Fruit fly (Drosophila melanogaster) whole organism, embryonic: ENCODE measurements around the gene CG7556.

ENCODE experiments used
- B-H1 ChIP-seq: fragments of 200-800 bp; sonication (Bioruptor generic); IDR thresholded peaks from 3 replicates; pipeline ENCODE4 v1.3.6; 2022; ENCODE audit warnings: missing biosample characterization, missing genetic modification characterization
- BEAF-32 ChIP-seq: fragments of 200-800 bp; sonication (Bioruptor generic); optimal IDR thresholded peaks from 3 replicates; lab custom pipeline; 2017; ENCODE audit warnings: missing biosample characterization, missing genetic modification characterization, mild to moderate bottlenecking, moderate library complexity, missing genetic modification reagents
- CG11093 ChIP-seq: fragments of 200-800 bp; sonication (Bioruptor generic); IDR thresholded peaks from 3 replicates; pipeline ENCODE4 v1.3.6; 2022; ENCODE audit warnings: missing biosample characterization, missing genetic modification characterization
- CG11723 ChIP-seq: fragments of 200-800 bp; sonication (Bioruptor generic); optimal IDR thresholded peaks from 2 replicates; lab custom pipeline; 2017; ENCODE audit warnings: missing biosample characterization, mild to moderate bottlenecking, missing genetic modification characterization
- CG12299 ChIP-seq: fragments of 200-800 bp; sonication (Bioruptor generic); optimal IDR thresholded peaks from 2 replicates; lab custom pipeline; 2018; ENCODE audit warnings: missing biosample characterization, mild to moderate bottlenecking, missing genetic modification characterization
- CG13624 ChIP-seq: fragments of 200-800 bp; sonication (Bioruptor generic); optimal IDR thresholded peaks from 2 replicates; lab custom pipeline; 2016; ENCODE audit warnings: missing biosample characterization, missing genetic modification characterization
- CG1602 ChIP-seq: fragments of 200-800 bp; sonication (Bioruptor generic); optimal IDR thresholded peaks from 3 replicates; lab custom pipeline; 2016; ENCODE audit warnings: missing biosample characterization, missing genetic modification characterization
- CG17328 ChIP-seq: fragments of 200-800 bp; sonication (Bioruptor generic); IDR thresholded peaks from 2 replicates; pipeline ENCODE4 v1.3.6; 2022; ENCODE audit warnings: missing biosample characterization, missing genetic modification characterization
- CG2712 ChIP-seq: fragments of 200-800 bp; optimal IDR thresholded peaks from 3 replicates; lab custom pipeline; 2019; ENCODE audit warnings: missing biosample characterization, mild to moderate bottlenecking, missing genetic modification characterization, moderate library complexity
- CG30431 ChIP-seq: fragments of 200-800 bp; sonication (Bioruptor generic); optimal IDR thresholded peaks from 2 replicates; lab custom pipeline; 2017; ENCODE audit warnings: missing biosample characterization, missing genetic modification characterization
- CG3281 ChIP-seq: fragments of 200-800 bp; sonication (Bioruptor generic); optimal IDR thresholded peaks from 3 replicates; lab custom pipeline; 2017; ENCODE audit warnings: missing biosample characterization, mild to moderate bottlenecking, missing genetic modification characterization
- CG34224 ChIP-seq: fragments of 200-800 bp; sonication (Bioruptor generic); IDR thresholded peaks from 3 replicates; pipeline ENCODE4 v1.3.6; 2022; ENCODE audit warnings: missing biosample characterization, missing genetic modification characterization; ENCODE audit not compliant: partially characterized antibody
- CG3726 ChIP-seq: fragments of 200-800 bp; sonication (Bioruptor generic); IDR thresholded peaks from 3 replicates; pipeline ENCODE4, ENCODE4 v1.3.6; 2022; ENCODE audit warnings: missing biosample characterization, missing genetic modification characterization
- CG3847 ChIP-seq: fragments of 200-800 bp; sonication (Bioruptor generic); IDR thresholded peaks from 2 replicates; pipeline ENCODE4 v1.3.6; 2022; ENCODE audit warnings: missing biosample characterization, missing genetic modification characterization
- CG4854 ChIP-seq: fragments of 200-800 bp; sonication (Bioruptor generic); optimal IDR thresholded peaks from 2 replicates; lab custom pipeline; 2016; ENCODE audit warnings: missing biosample characterization, missing genetic modification characterization, inconsistent platforms
- CG6254 ChIP-seq: fragments of 200-800 bp; sonication (Bioruptor generic); optimal IDR thresholded peaks from 3 replicates; lab custom pipeline; 2017; ENCODE audit warnings: mild to moderate bottlenecking, missing biosample characterization, missing genetic modification reagents, missing genetic modification characterization
- CG7271 ChIP-seq: fragments of 200-800 bp; sonication (Bioruptor generic); optimal IDR thresholded peaks from 2 replicates; lab custom pipeline; 2018; ENCODE audit warnings: missing biosample characterization, mild to moderate bottlenecking, missing genetic modification characterization, moderate library complexity
- Camta ChIP-seq: fragments of 200-800 bp; sonication (Bioruptor generic); optimal IDR thresholded peaks from 2 replicates; lab custom pipeline; 2016; ENCODE audit warnings: missing biosample characterization, missing genetic modification characterization
- CkIIα-i1 ChIP-seq: fragments of 200-800 bp; sonication (Bioruptor generic); IDR thresholded peaks from 2 replicates; pipeline ENCODE4 v1.3.6; 2022; ENCODE audit warnings: missing biosample characterization, missing genetic modification characterization
- CoRest ChIP-seq: fragments of 200-800 bp; sonication (Bioruptor generic); optimal IDR thresholded peaks from 3 replicates; lab custom pipeline; 2018; ENCODE audit warnings: missing biosample characterization, mild to moderate bottlenecking, missing genetic modification characterization, moderate library complexity
- Fer2 ChIP-seq: fragments of 200-800 bp; sonication (Bioruptor generic); optimal IDR thresholded peaks from 2 replicates; lab custom pipeline; 2018; ENCODE audit warnings: missing biosample characterization, mild to moderate bottlenecking, missing genetic modification characterization, moderate library complexity
- Fer3 ChIP-seq: fragments of 200-800 bp; sonication (Bioruptor generic); optimal IDR thresholded peaks from 2 replicates; lab custom pipeline; 2018; ENCODE audit warnings: missing biosample characterization, mild to moderate bottlenecking, missing genetic modification characterization, moderate library complexity
- Hey ChIP-seq: fragments of 200-800 bp; sonication (Bioruptor generic); optimal IDR thresholded peaks from 3 replicates; lab custom pipeline; 2018; ENCODE audit warnings: missing biosample characterization, mild to moderate bottlenecking, missing genetic modification characterization
- Hmr ChIP-seq: fragments of 200-800 bp; sonication (Bioruptor generic); optimal IDR thresholded peaks from 3 replicates; lab custom pipeline; 2017; ENCODE audit warnings: mild to moderate bottlenecking, missing biosample characterization, missing genetic modification reagents, missing genetic modification characterization
- Hsf ChIP-seq: fragments of 200-800 bp; sonication (Bioruptor generic); optimal IDR thresholded peaks from 3 replicates; lab custom pipeline; 2016; ENCODE audit warnings: missing biosample characterization, missing genetic modification characterization
- Lim3 ChIP-seq: fragments of 200-800 bp; sonication (Bioruptor generic); IDR thresholded peaks from 2 replicates; pipeline ENCODE4 v1.3.6; 2022; ENCODE audit warnings: missing biosample characterization, missing genetic modification characterization
- Mad ChIP-seq: fragments of 200-800 bp; sonication (Bioruptor generic); optimal IDR thresholded peaks from 2 replicates; lab custom pipeline; 2016; ENCODE audit warnings: missing biosample characterization, missing genetic modification characterization
- Med ChIP-seq: fragments of 200-800 bp; sonication (Bioruptor generic); peaks from one replicate; lab custom pipeline; 2016; ENCODE audit warnings: missing biosample characterization, missing genetic modification characterization, mild to moderate bottlenecking, inconsistent platforms, moderate library complexity
- Nf-YB ChIP-seq: fragments of 200-800 bp; sonication (Bioruptor generic); optimal IDR thresholded peaks from 3 replicates; lab custom pipeline; 2019; ENCODE audit warnings: missing biosample characterization, mild to moderate bottlenecking, missing genetic modification characterization, moderate library complexity
- Oaz ChIP-seq: fragments of 200-800 bp; sonication (Bioruptor generic); IDR thresholded peaks from 2 replicates; pipeline ENCODE4 v1.3.6; 2022; ENCODE audit warnings: missing biosample characterization, missing genetic modification characterization
- Tbp ChIP-seq: fragments of >200 bp; optimal IDR thresholded peaks from 2 replicates; lab custom pipeline; 2018; ENCODE audit warnings: missing biosample characterization, missing genetic modification characterization
- Usf ChIP-seq: fragments of 200-800 bp; sonication (Bioruptor generic); optimal IDR thresholded peaks from 2 replicates; lab custom pipeline; 2017; ENCODE audit warnings: missing genotype, missing biosample characterization, missing genetic modification characterization
- cato ChIP-seq: fragments of 200-800 bp; sonication (Bioruptor generic); optimal IDR thresholded peaks from 2 replicates; lab custom pipeline; 2016; ENCODE audit warnings: missing biosample characterization, missing genetic modification characterization, borderline replicate concordance
- disco-r ChIP-seq: fragments of 200-800 bp; sonication (Bioruptor generic); optimal IDR thresholded peaks from 2 replicates; lab custom pipeline; 2016; ENCODE audit warnings: missing biosample characterization, missing genetic modification characterization
- exex ChIP-seq: fragments of 200-800 bp; sonication (Bioruptor generic); optimal IDR thresholded peaks from 4 replicates; lab custom pipeline; 2018; ENCODE audit warnings: missing biosample characterization, mild to moderate bottlenecking, missing genetic modification characterization, moderate library complexity
- eyg ChIP-seq: fragments of 200-800 bp; sonication (Bioruptor generic); optimal IDR thresholded peaks from 3 replicates; lab custom pipeline; 2016; ENCODE audit warnings: missing biosample characterization, missing genetic modification characterization
- fu2 ChIP-seq: fragments of 200-800 bp; sonication (Bioruptor generic); optimal IDR thresholded peaks from 2 replicates; lab custom pipeline; 2016; ENCODE audit warnings: missing biosample characterization, missing genetic modification characterization
- gcm2 ChIP-seq: fragments of 200-800 bp; sonication (Bioruptor generic); optimal IDR thresholded peaks from 2 replicates; lab custom pipeline; 2016; ENCODE audit warnings: missing biosample characterization, missing genetic modification characterization
- insv ChIP-seq, 2 experiments: fragments of 200-800 bp; sonication (Bioruptor generic); optimal IDR thresholded peaks; 3 replicates each; lab custom pipeline; 2016 to 2018; ENCODE audit warnings: missing biosample characterization in 2 of 2, missing genetic modification characterization in 2 of 2
- knrl ChIP-seq: fragments of 200-800 bp; sonication (Bioruptor generic); IDR thresholded peaks from 3 replicates; pipeline ENCODE4 v1.3.6; 2022; ENCODE audit warnings: missing biosample characterization, missing genetic modification characterization; ENCODE audit not compliant: partially characterized antibody
- lmd ChIP-seq: fragments of 200-800 bp; sonication (Bioruptor generic); IDR thresholded peaks from 2 replicates; pipeline ENCODE4 v1.3.6; 2022; ENCODE audit warnings: missing biosample characterization, missing genetic modification characterization
- onecut ChIP-seq: fragments of 200-800 bp; sonication (Bioruptor generic); IDR thresholded peaks from 2 replicates; pipeline ENCODE4 v1.3.6; 2022; ENCODE audit warnings: missing biosample characterization, missing genetic modification characterization
- psq ChIP-seq: fragments of 200-800 bp; sonication (Bioruptor generic); optimal IDR thresholded peaks from 2 replicates; lab custom pipeline; 2017; ENCODE audit warnings: missing biosample characterization, missing genetic modification characterization
- repo ChIP-seq: fragments of 200-800 bp; sonication (Bioruptor generic); optimal IDR thresholded peaks from 2 replicates; lab custom pipeline; 2016; ENCODE audit warnings: missing biosample characterization, missing genetic modification characterization
- run ChIP-seq: fragments of 200-800 bp; sonication (Bioruptor generic); optimal IDR thresholded peaks from 3 replicates; lab custom pipeline; 2018; ENCODE audit warnings: missing biosample characterization, mild to moderate bottlenecking, missing genetic modification characterization
- schlank ChIP-seq: fragments of 200-800 bp; sonication (Bioruptor generic); optimal IDR thresholded peaks from 2 replicates; lab custom pipeline; 2018; ENCODE audit warnings: missing biosample characterization, mild to moderate bottlenecking, missing genetic modification characterization
- ssp ChIP-seq: fragments of 200-800 bp; sonication (Bioruptor generic); IDR thresholded peaks from 2 replicates; pipeline ENCODE4 v1.3.6; 2022; ENCODE audit warnings: missing biosample characterization, missing genetic modification characterization
- trem ChIP-seq: fragments of 200-800 bp; optimal IDR thresholded peaks from 3 replicates; lab custom pipeline; 2019; ENCODE audit warnings: missing biosample characterization, mild to moderate bottlenecking, missing genetic modification characterization, moderate library complexity
- vfl ChIP-seq: fragments of 200-800 bp; sonication (Bioruptor generic); optimal IDR thresholded peaks from 2 replicates; lab custom pipeline; 2016; ENCODE audit warnings: missing biosample characterization, missing genetic modification characterization
- vnd ChIP-seq: fragments of 200-800 bp; sonication (Bioruptor generic); IDR thresholded peaks from 3 replicates; pipeline ENCODE4 v1.3.6; 2022; ENCODE audit warnings: missing biosample characterization, missing genetic modification characterization; ENCODE audit not compliant: partially characterized antibody
- zf30C ChIP-seq: fragments of 200-800 bp; sonication (Bioruptor generic); optimal IDR thresholded peaks from 3 replicates; lab custom pipeline; 2018; ENCODE audit warnings: missing biosample characterization, mild to moderate bottlenecking, missing genetic modification characterization

Gene CG7556

DNA sequence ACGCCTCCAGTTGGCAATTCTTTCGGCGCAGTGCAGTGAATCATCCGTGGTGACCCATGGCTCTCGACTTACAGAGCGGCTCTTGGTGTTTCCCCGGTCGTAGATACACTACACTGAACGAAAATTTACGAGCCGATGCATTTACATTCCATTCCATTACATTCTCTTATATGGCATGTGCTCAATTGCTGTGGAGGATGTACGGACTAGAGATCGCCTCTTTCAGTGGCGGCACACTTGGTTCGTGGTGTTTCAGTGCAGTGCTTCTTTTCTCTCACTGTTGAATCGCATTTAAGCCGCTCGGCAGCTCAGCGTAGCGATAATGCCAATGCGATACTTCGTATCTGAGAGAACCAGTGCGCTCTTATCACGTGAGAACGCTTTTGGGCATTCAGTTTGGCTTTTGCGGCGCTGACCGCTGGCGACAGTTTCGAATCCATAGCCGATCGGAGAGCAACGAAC is 8.0 kb upstream of the CG7556 start, which contains the start of gene Mec2 (continued):
- TF ChIP-seq CG6254 (GFP tag; lab: Kevin White, UChicago) (no peak), vfl (GFP tag; lab: Kevin White, UChicago) (no peak), repo (GFP tag; lab: Kevin White, UChicago) (no peak), Tbp (GFP tag; lab: Kevin White, UChicago) (no peak), CG11723 (GFP tag; lab: Kevin White, UChicago) (no peak), Fer2 (tag; lab: Kevin White, UChicago) (no peak), CoRest (peak; percentile 50), disco-r (GFP tag; lab: Kevin White, UChicago) (peak; percentile 22), B-H1 (GFP tag; lab: Robert Waterston, UW) (no peak), trem (tag; lab: Kevin White, UChicago) (no peak), knrl (GFP tag; lab: Robert Waterston, UW) (no peak), CG12299 (no peak), BEAF-32 (GFP tag; lab: Kevin White, UChicago) (no peak), schlank (tag; lab: Kevin White, UChicago) (no peak), CkIIα-i1 (GFP tag; lab: Robert Waterston, UW) (no peak), CG11093 (GFP tag; lab: Robert Waterston, UW) (peak; percentile 13; the same call in 1 of the 3 replicates), cato (GFP tag; lab: Kevin White, UChicago) (no peak), CG4854 (GFP tag; lab: Kevin White, UChicago) (no peak), Oaz (peak; percentile 31; the same call in 1 of the 2 replicates), CG3281 (no peak), ssp (GFP tag; lab: Robert Waterston, UW) (no peak), exex (tag; lab: Kevin White, UChicago) (no peak), Camta (no peak), CG30431 (GFP tag; lab: Kevin White, UChicago) (no peak), Med (GFP tag; lab: Kevin White, UChicago) (peak; percentile 94), zf30C (GFP tag; lab: Kevin White, UChicago) (peak; percentile 66), CG34224 (no peak), CG2712 (tag; lab: Kevin White, UChicago) (peak; percentile 30), CG17328 (peak; percentile 62), onecut (GFP tag; lab: Robert Waterston, UW) (no peak), CG1602 (GFP tag; lab: Kevin White, UChicago) (peak; percentile 12), Mad (GFP tag; lab: Kevin White, UChicago) (peak; percentile 1), Hey (tag; lab: Kevin White, UChicago) (no peak), psq (GFP tag; lab: Kevin White, UChicago) (no peak), Hsf (GFP tag; lab: Kevin White, UChicago) (peak; percentile 40), Hmr (GFP tag; lab: Kevin White, UChicago) (no peak), gcm2 (GFP tag; lab: Kevin White, UChicago) (peak; percentile 5), insv (GFP tag; optimal IDR thresholded peaks at IDR 0.05; lab: Kevin White, UChicago) (no peak), vnd (GFP tag; lab: Robert Waterston, UW) (no peak), run (no peak), Lim3 (GFP tag; lab: Robert Waterston, UW) (no peak), CG3726 (GFP tag; lab: Robert Waterston, UW) (0 out of 3 replicates have a peak, but pooled peaks have one; percentile 23), lmd (GFP tag; lab: Robert Waterston, UW) (peak; percentile 37), Nf-YB (GFP tag; lab: Kevin White, UChicago) (no peak), fu2 (GFP tag; lab: Kevin White, UChicago) (peak; percentile 16), CG7271 (tag; lab: Kevin White, UChicago) (no peak), CG3847 (GFP tag; lab: Robert Waterston, UW) (peak; percentile 39; the same call in 1 of the 2 replicates), eyg (GFP tag; lab: Kevin White, UChicago) (no peak), Fer3 (no peak), CG13624 (GFP tag; lab: Kevin White, UChicago) (peak; percentile 20), Usf (GFP tag; lab: Kevin White, UChicago) (no peak)
